Worm (Caenorhabditis elegans) whole organism, L4 larva: Measurements from ENCODE around the gene T05H4.3.

Source experiments
- T20F7.1 ChIP-seq: fragments of 200-800 bp; sonication (Bioruptor generic); optimal IDR thresholded peaks from 2 replicates; lab custom pipeline; 2018; ENCODE audit warnings: mild to moderate bottlenecking, missing genetic modification characterization, missing compliant biosample characterization
- ceh-82 ChIP-seq: sonication (generic microtip); optimal IDR thresholded peaks from 2 replicates; lab custom pipeline; 2017; ENCODE audit warnings: missing biosample characterization, missing genetic modification characterization
- daf-19 ChIP-seq: fragments of 200-800 bp; sonication (Bioruptor generic); conservative IDR thresholded peaks from 2 replicates; pipeline ENCODE4 v1.3.6; 2022; ENCODE audit warnings: missing genetic modification characterization, missing compliant biosample characterization
- fkh-10 ChIP-seq: fragments of 150-350 bp; optimal IDR thresholded peaks from 2 replicates; lab custom pipeline; 2014; ENCODE audit warnings: missing biosample characterization, missing genetic modification reagents, missing genetic modification characterization
- fos-1 ChIP-seq: fragments of 150-350 bp; optimal IDR thresholded peaks from 2 replicates; lab custom pipeline; 2014; ENCODE audit warnings: missing biosample characterization, missing genetic modification characterization
- snpc-4 ChIP-seq: fragments of 150-350 bp; optimal IDR thresholded peaks from 2 replicates; lab custom pipeline; 2014; ENCODE audit warnings: missing biosample characterization, missing genetic modification characterization
- vab-7 ChIP-seq: fragments of 200-800 bp; sonication (Bioruptor generic); IDR thresholded peaks from 2 replicates; pipeline ENCODE4 v1.3.6; 2022; ENCODE audit warnings: missing genetic modification reagents, missing genetic modification characterization, missing compliant biosample characterization
- zfp-2 ChIP-seq: sonication (generic microtip); optimal IDR thresholded peaks from 2 replicates; lab custom pipeline; 2016; ENCODE audit warnings: mild to moderate bottlenecking, missing genetic modification characterization, missing compliant biosample characterization
- ztf-11 ChIP-seq: fragments of 150-350 bp; optimal IDR thresholded peaks from 2 replicates; lab custom pipeline; 2014; ENCODE audit warnings: missing biosample characterization, missing genetic modification characterization

ce11 chrV:6448356-6448755 lies 6.2 kb downstream of the T05H4.3 start, which contains the start of gene fbxa-196:
- TF ChIP-seq snpc-4 (tag; lab: Kevin White, UChicago): no peak
- no peak for TF ChIP-seq daf-19 (GFP tag; lab: Robert Waterston, UW)
- TF ChIP-seq fos-1 (tag; lab: Kevin White, UChicago): no peak
- TF ChIP-seq vab-7 (GFP tag; lab: Robert Waterston, UW): no peak
- no peak for TF ChIP-seq ceh-82 (tag; lab: Kevin White, UChicago)
- TF ChIP-seq T20F7.1 (GFP tag; lab: Kevin White, UChicago): no peak
- TF ChIP-seq fkh-10: no peak
- no peak for TF ChIP-seq zfp-2 (tag; lab: Kevin White, UChicago)
- no peak for TF ChIP-seq ztf-11 (tag; lab: Kevin White, UChicago)
